Fruit fly (Drosophila melanogaster): ENCODE results near the gene squ.

The squ gene

dm6 chr2L:16656692-16657109, 23.2 kb upstream of the squ start (continued):
- TF ChIP-seq pb (GFP tag; optimal IDR thresholded peaks at IDR 0.05) (no peak), Xbp1 (GFP tag; optimal IDR thresholded peaks at IDR 0.05) (peak; percentile 75), CG14050 (GFP tag; IDR thresholded peaks at IDR 0.05) (peak; percentile 56), Vsx1 (GFP tag; optimal IDR thresholded peaks at IDR 0.05) (no peak), ems (GFP tag; optimal IDR thresholded peaks at IDR 0.05) (peak; percentile 33), lola (GFP tag; optimal IDR thresholded peaks at IDR 0.05) (peak in 1 of 3 experiments; percentile 73), CG2120 (GFP tag; optimal IDR thresholded peaks at IDR 0.05) (peak; percentile 80), nerfin-1 (tag; optimal IDR thresholded peaks at IDR 0.05) (no peak), wor (GFP tag; IDR thresholded peaks at IDR 0.05) (no peak), CG11560 (tag; IDR thresholded peaks at IDR 0.05) (peak; percentile 55; the same call in 1 of the 3 replicates), HHEX (GFP tag; optimal IDR thresholded peaks at IDR 0.05) (no peak), odd (GFP tag; optimal IDR thresholded peaks at IDR 0.05) (no peak), CG12659 (GFP tag; optimal IDR thresholded peaks at IDR 0.05) (peak; percentile 66), CG13775 (GFP tag; optimal IDR thresholded peaks at IDR 0.05) (peak; percentile 68), pita (GFP tag; optimal IDR thresholded peaks at IDR 0.05) (no peak), CG14710 (tag; optimal IDR thresholded peaks at IDR 0.05) (peak; percentile 80), NK7.1 (GFP tag; optimal IDR thresholded peaks at IDR 0.05) (no peak), Drgx (GFP tag; IDR thresholded peaks at IDR 0.05) (no peak), Stat92E (GFP tag; optimal IDR thresholded peaks at IDR 0.05) (no peak), Ada2b (GFP tag; IDR thresholded peaks at IDR 0.05) (peak; percentile 76), CG7786 (GFP tag; optimal IDR thresholded peaks at IDR 0.05) (peak; percentile 34), Nf-YA (GFP tag; IDR thresholded peaks at IDR 0.05) (no peak), zfh2 (GFP tag; optimal IDR thresholded peaks at IDR 0.05) (peak; percentile 36), pzg (GFP tag; optimal IDR thresholded peaks at IDR 0.05) (peak; percentile 72), CG8089 (GFP tag; optimal IDR thresholded peaks at IDR 0.05) (peak; percentile 3), hkb (optimal IDR thresholded peaks at IDR 0.05) (no peak), hkb (GFP tag; IDR thresholded peaks at IDR 0.05) (peak; percentile 76), chinmo (GFP tag; IDR thresholded peaks at IDR 0.05; ENCODE audit: partially characterized antibody) (no peak), CoRest (tag; optimal IDR thresholded peaks at IDR 0.05) (peak; percentile 86), HLHmδ (GFP tag; optimal IDR thresholded peaks at IDR 0.05) (no peak), CG15601 (tag; optimal IDR thresholded peaks at IDR 0.05) (no peak), CG8478 (optimal IDR thresholded peaks at IDR 0.05) (no peak), tx (GFP tag; optimal IDR thresholded peaks at IDR 0.05) (peak; percentile 4), CG2889 (GFP tag; IDR thresholded peaks at IDR 0.05) (0 out of 3 replicates have a peak, but pooled peaks have one; percentile 57), bbx (GFP tag; IDR thresholded peaks at IDR 0.05; ENCODE audit: partially characterized antibody) (no peak), CG18262 (tag; optimal IDR thresholded peaks at IDR 0.05) (peak; percentile 69), ssp (GFP tag; IDR thresholded peaks at IDR 0.05) (peak; percentile 74), CG10543 (GFP tag; optimal IDR thresholded peaks at IDR 0.05) (no peak), ranshi (GFP tag; IDR thresholded peaks at IDR 0.05) (peak; percentile 80; the same call in 1 of the 2 replicates), row (GFP tag; IDR thresholded peaks at IDR 0.05) (peak; percentile 92), maf-S (GFP tag; optimal IDR thresholded peaks at IDR 0.05) (peak; percentile 22), CG13287 (GFP tag; IDR thresholded peaks at IDR 0.05; ENCODE audit: partially characterized antibody) (no peak), pan (optimal IDR thresholded peaks at IDR 0.05) (no peak), pan (GFP tag; optimal IDR thresholded peaks at IDR 0.05 in 1 of 2, IDR thresholded peaks at IDR 0.05 in 1 of 2) (peak in 1 of 2 experiments; percentile 83), dan (GFP tag; IDR thresholded peaks at IDR 0.05) (no peak), zen (tag; optimal IDR thresholded peaks at IDR 0.05) (peak; percentile 80), Dad (GFP tag; optimal IDR thresholded peaks at IDR 0.05) (peak; percentile 29), Usf (GFP tag; optimal IDR thresholded peaks at IDR 0.05) (peak; percentile 7), CG33557 (GFP tag; optimal IDR thresholded peaks at IDR 0.05) (peak; percentile 42), CG10366 (GFP tag; IDR thresholded peaks at IDR 0.05) (peak; percentile 70), twi (tag; optimal IDR thresholded peaks at IDR 0.05) (peak; percentile 30)

All from whole organism, embryonic.